Fruit fly (Drosophila melanogaster): Measurements from ENCODE around the gene CG14294.

The CG14294 gene

DNA sequence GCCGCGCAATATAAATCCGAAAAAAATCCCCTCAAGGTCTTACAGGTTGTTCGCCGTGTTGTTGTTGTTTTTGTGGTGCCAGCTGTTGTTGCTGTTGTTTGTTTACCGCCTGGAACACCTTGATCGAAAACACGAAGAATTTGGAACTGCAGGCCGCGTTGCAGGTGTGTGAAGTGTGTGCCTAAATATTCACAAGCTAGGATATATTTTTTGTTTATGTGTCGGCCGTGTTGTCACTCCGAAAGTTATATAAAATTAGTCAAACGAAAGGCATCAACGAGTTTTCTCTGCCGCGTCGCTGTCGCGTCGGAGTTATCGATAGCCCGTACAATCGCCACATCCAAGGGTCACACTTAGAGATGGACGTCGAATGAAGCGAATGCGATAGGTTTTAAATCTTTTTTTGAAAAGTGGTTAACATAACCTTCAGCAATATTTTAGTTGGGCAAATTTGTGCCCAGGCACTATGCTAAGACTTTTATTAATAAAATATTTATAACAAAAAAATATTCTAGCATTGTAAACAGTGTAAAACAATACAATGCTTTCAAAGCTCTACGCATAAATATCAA is 26.4 kb upstream of the CG14294 start, which contains the start of gene Mpc1 (continued):
- TF ChIP-seq CG15696 (tag; optimal IDR thresholded peaks at IDR 0.05) (peak; percentile 4), Lpt (GFP tag; optimal IDR thresholded peaks at IDR 0.05) (no peak), Sry-δ (GFP tag; optimal IDR thresholded peaks at IDR 0.05) (peak; percentile 78), ken (GFP tag; IDR thresholded peaks at IDR 0.05) (0 out of 3 replicates have a peak, but pooled peaks have one; percentile 35), CG42726 (GFP tag; IDR thresholded peaks at IDR 0.05; ENCODE audit: partially characterized antibody) (peak; percentile 71), CG4360 (GFP tag; IDR thresholded peaks at IDR 0.05) (peak; percentile 97), gfzf (GFP tag; optimal IDR thresholded peaks at IDR 0.05) (peak; percentile 39), YL-1 (GFP tag; optimal IDR thresholded peaks at IDR 0.05) (peak; percentile 80), crp (GFP tag; optimal IDR thresholded peaks at IDR 0.05) (peak in 1 of 2 experiments; percentile 54), ATbp (GFP tag; optimal IDR thresholded peaks at IDR 0.05) (no peak), mld (GFP tag; IDR thresholded peaks at IDR 0.05; ENCODE audit: partially characterized antibody) (peak; percentile 53; the same call in 2 of the 3 replicates), CG9932 (GFP tag; IDR thresholded peaks at IDR 0.05) (peak; percentile 78), nmo (GFP tag; optimal IDR thresholded peaks at IDR 0.05) (peak; percentile 22), sob (GFP tag; IDR thresholded peaks at IDR 0.05) (peak; percentile 5; the same call in 1 of the 2 replicates), Mad (GFP tag; optimal IDR thresholded peaks at IDR 0.05) (no peak), CG6272 (GFP tag; IDR thresholded peaks at IDR 0.05) (peak; percentile 53; the same call in 1 of the 2 replicates), inv (GFP tag; IDR thresholded peaks at IDR 0.05; ENCODE audit: partially characterized antibody) (peak; percentile 77), maf-S (GFP tag; optimal IDR thresholded peaks at IDR 0.05) (no peak), scrt (GFP tag; optimal IDR thresholded peaks at IDR 0.05) (peak; percentile 63), NC2α (GFP tag; optimal IDR thresholded peaks at IDR 0.05) (no peak), Bgb (GFP tag; IDR thresholded peaks at IDR 0.05; ENCODE audit: partially characterized antibody) (peak; percentile 85), CG10543 (GFP tag; optimal IDR thresholded peaks at IDR 0.05) (peak; percentile 46), CG34422 (GFP tag; IDR thresholded peaks at IDR 0.05) (peak; percentile 80; the same call in 1 of the 3 replicates), CG11085 (GFP tag; IDR thresholded peaks at IDR 0.05) (peak; percentile 6; the same call in 1 of the 2 replicates), Xrp1 (GFP tag; IDR thresholded peaks at IDR 0.05) (peak; percentile 61), Dad (GFP tag; optimal IDR thresholded peaks at IDR 0.05) (no peak), ci (GFP tag; IDR thresholded peaks at IDR 0.05) (peak; percentile 37; the same call in 1 of the 3 replicates), nom (GFP tag; optimal IDR thresholded peaks at IDR 0.05) (peak; percentile 5), CG34376 (GFP tag; optimal IDR thresholded peaks at IDR 0.05) (peak; percentile 29), vnd (GFP tag; IDR thresholded peaks at IDR 0.05; ENCODE audit: partially characterized antibody) (peak; percentile 67), ab (GFP tag; optimal IDR thresholded peaks at IDR 0.05) (no peak), fu2 (GFP tag; optimal IDR thresholded peaks at IDR 0.05) (no peak), ftz-f1 (GFP tag; optimal IDR thresholded peaks at IDR 0.05) (peak; percentile 92), disco-r (GFP tag; optimal IDR thresholded peaks at IDR 0.05) (no peak), pzg (GFP tag; optimal IDR thresholded peaks at IDR 0.05) (peak; percentile 55), insv (GFP tag; optimal IDR thresholded peaks at IDR 0.05) (peak in 1 of 2 experiments; percentile 8), NFAT (GFP tag; IDR thresholded peaks at IDR 0.05) (peak; percentile 61), CG13296 (GFP tag; optimal IDR thresholded peaks at IDR 0.05) (no peak), CG11560 (tag; IDR thresholded peaks at IDR 0.05) (no peak), org-1 (GFP tag; optimal IDR thresholded peaks at IDR 0.05) (no peak), Eip74EF (GFP tag; optimal IDR thresholded peaks at IDR 0.05) (no peak), unc-4 (GFP tag; IDR thresholded peaks at IDR 0.05; ENCODE audit: partially characterized antibody) (peak; percentile 78), sug (tag; optimal IDR thresholded peaks at IDR 0.05) (peak; percentile 22), CG5180 (GFP tag; optimal IDR thresholded peaks at IDR 0.05) (no peak), MESR4 (GFP tag; optimal IDR thresholded peaks at IDR 0.05) (peak; percentile 93), bigmax (GFP tag; optimal IDR thresholded peaks at IDR 0.05) (peak; percentile 91), Aef1 (GFP tag; IDR thresholded peaks at IDR 0.05) (peak; percentile 8; the same call in 1 of the 3 replicates), CG9609 (GFP tag; optimal IDR thresholded peaks at IDR 0.05) (no peak)

Measured in whole organism, embryonic.